Fruit fly (Drosophila melanogaster): ENCODE data around the gene laf.
A peak's percentile ranks its signal among the peaks of the same experiment; 100 is the strongest.

Gene laf

dm6 chr3R:4910365-4910810 lies 32.1 kb upstream of the laf start, which contains the start of gene Cdep (continued):
- TF ChIP-seq CG6683 (GFP tag; optimal IDR thresholded peaks at IDR 0.05) (no peak), CG10147 (GFP tag; optimal IDR thresholded peaks at IDR 0.05) (peak; percentile 21), CG17568 (GFP tag; optimal IDR thresholded peaks at IDR 0.05) (no peak), CG18262 (tag; optimal IDR thresholded peaks at IDR 0.05) (peak; percentile 56), CG14441 (GFP tag; IDR thresholded peaks at IDR 0.05) (0 out of 2 replicates have a peak, but pooled peaks have one; percentile 23), inv (GFP tag; IDR thresholded peaks at IDR 0.05; ENCODE audit: partially characterized antibody) (peak; percentile 90), Ets65A (GFP tag) (no peak), sna (GFP tag; IDR thresholded peaks at IDR 0.05; ENCODE audit: partially characterized antibody) (peak; percentile 95), CG4328 (GFP tag; optimal IDR thresholded peaks at IDR 0.05) (no peak), sens (GFP tag) (no peak), CG30403 (GFP tag; optimal IDR thresholded peaks at IDR 0.05) (peak; percentile 20), CG7372 (GFP tag; IDR thresholded peaks at IDR 0.05) (0 out of 2 replicates have a peak, but pooled peaks have one; percentile 6), TFAM (GFP tag; optimal IDR thresholded peaks at IDR 0.05) (no peak), Six4 (GFP tag; optimal IDR thresholded peaks at IDR 0.05) (no peak), CG31224 (GFP tag; IDR thresholded peaks at IDR 0.05) (no peak), CG7963 (GFP tag; IDR thresholded peaks at IDR 0.05; ENCODE audit: partially characterized antibody) (peak; percentile 91), Dp (GFP tag; optimal IDR thresholded peaks at IDR 0.05) (peak; percentile 69), CG2712 (tag; optimal IDR thresholded peaks at IDR 0.05) (peak; percentile 69), CG5953 (GFP tag; IDR thresholded peaks at IDR 0.05) (0 out of 2 replicates have a peak, but pooled peaks have one; percentile 27), zen2 (GFP tag; IDR thresholded peaks at IDR 0.05; ENCODE audit: partially characterized antibody) (peak; percentile 92), CG13624 (GFP tag; optimal IDR thresholded peaks at IDR 0.05) (no peak), HHEX (GFP tag; optimal IDR thresholded peaks at IDR 0.05) (peak; percentile 42), ato (GFP tag; IDR thresholded peaks at IDR 0.05; ENCODE audit: partially characterized antibody) (peak; percentile 91), E2f1 (GFP tag; IDR thresholded peaks at IDR 0.05) (peak; percentile 34; the same call in 1 of the 2 replicates), salm (tag; optimal IDR thresholded peaks at IDR 0.05) (no peak), CG33213 (GFP tag; optimal IDR thresholded peaks at IDR 0.05) (no peak), CG10959 (GFP tag; IDR thresholded peaks at IDR 0.05) (no peak), pfk (GFP tag; optimal IDR thresholded peaks at IDR 0.05) (peak; percentile 53), ftz-f1 (GFP tag; optimal IDR thresholded peaks at IDR 0.05) (no peak), tio (GFP tag; optimal IDR thresholded peaks at IDR 0.05) (no peak), CG5180 (GFP tag; optimal IDR thresholded peaks at IDR 0.05) (no peak), trem (tag; optimal IDR thresholded peaks at IDR 0.05) (peak; percentile 93), CG15269 (tag; optimal IDR thresholded peaks at IDR 0.05) (peak; percentile 41), Fer1 (GFP tag; optimal IDR thresholded peaks at IDR 0.05) (peak; percentile 45), CrebB (tag; optimal IDR thresholded peaks at IDR 0.05) (peak; percentile 29), Max (GFP tag; optimal IDR thresholded peaks at IDR 0.05) (peak; percentile 30), Dref (GFP tag; IDR thresholded peaks at IDR 0.05) (peak; percentile 97), CG4360 (GFP tag; IDR thresholded peaks at IDR 0.05) (peak; percentile 31; the same call in 1 of the 2 replicates), CG11696 (GFP tag; IDR thresholded peaks at IDR 0.05) (no peak), shn (GFP tag; optimal IDR thresholded peaks at IDR 0.05) (no peak), CG17829 (tag; optimal IDR thresholded peaks at IDR 0.05) (peak; percentile 74), toy (GFP tag; IDR thresholded peaks at IDR 0.05) (no peak), ems (GFP tag; optimal IDR thresholded peaks at IDR 0.05) (no peak), CG8388 (GFP tag; optimal IDR thresholded peaks at IDR 0.05) (peak; percentile 34), Rfx (GFP tag; IDR thresholded peaks at IDR 0.05) (peak; percentile 59; the same call in 1 of the 2 replicates), dan (GFP tag; IDR thresholded peaks at IDR 0.05) (no peak), pita (GFP tag; optimal IDR thresholded peaks at IDR 0.05) (no peak), CG14667 (GFP tag; IDR thresholded peaks at IDR 0.05) (no peak), Sry-δ (GFP tag; optimal IDR thresholded peaks at IDR 0.05) (peak; percentile 76), CG14860 (GFP tag; IDR thresholded peaks at IDR 0.05; ENCODE audit: partially characterized antibody) (peak; percentile 93), crol (GFP tag; IDR thresholded peaks at IDR 0.05) (no peak)

Measured in whole organism, embryonic.